Worm (Caenorhabditis elegans): ENCODE data around the gene nhr-273.

ce11 chrII:4467869-4468268 lies 32.8 kb downstream of the nhr-273 start, which contains the start of gene W06B4.2:
- no peak for TF ChIP-seq nhr-2 (tag; optimal IDR thresholded peaks at IDR 0.05)
- TF ChIP-seq snpc-4 (tag; optimal IDR thresholded peaks at IDR 0.05): no peak
- no peak for TF ChIP-seq blmp-1 (tag; optimal IDR thresholded peaks at IDR 0.05)
- no peak for TF ChIP-seq lin-13 (tag; optimal IDR thresholded peaks at IDR 0.05)
- no peak for TF ChIP-seq unc-62 (GFP tag; optimal IDR thresholded peaks at IDR 0.05)
- no peak for TF ChIP-seq nhr-28 (tag; optimal IDR thresholded peaks at IDR 0.05)
- no peak for TF ChIP-seq flh-1 (GFP tag; optimal IDR thresholded peaks at IDR 0.05)
- TF ChIP-seq nhr-237 (tag; optimal IDR thresholded peaks at IDR 0.05): no peak
- no peak for TF ChIP-seq pha-4 (tag; optimal IDR thresholded peaks at IDR 0.05)
- TF ChIP-seq unc-120 (tag; optimal IDR thresholded peaks at IDR 0.05; ENCODE audit: poor library complexity, severe bottlenecking): no peak
- TF ChIP-seq ceh-43 (GFP tag; optimal IDR thresholded peaks at IDR 0.05): no peak
- no peak for TF ChIP-seq ces-1 (GFP tag; optimal IDR thresholded peaks at IDR 0.05)
- no peak for TF ChIP-seq nhr-12 (tag; optimal IDR thresholded peaks at IDR 0.05)
- no peak for TF ChIP-seq nhr-76 (tag; optimal IDR thresholded peaks at IDR 0.05)
